Fruit fly (Drosophila melanogaster) whole organism, wandering third instar larva: ENCODE data around the gene CG6712.
A peak's percentile ranks its signal among the peaks of the same experiment; 100 is the strongest.

Source experiments
- Abd-B ChIP-seq: fragments of >200 bp; optimal IDR thresholded peaks from 2 replicates; lab custom pipeline; 2017; ENCODE audit warnings: missing biosample characterization, missing genetic modification characterization
- CG32264 ChIP-seq: fragments of 200-800 bp; sonication (Bioruptor generic); optimal IDR thresholded peaks from 2 replicates; lab custom pipeline; 2016; ENCODE audit warnings: missing biosample characterization, missing genetic modification characterization
- CG9705 ChIP-seq: fragments of 200-800 bp; sonication (Bioruptor generic); optimal IDR thresholded peaks from 2 replicates; lab custom pipeline; 2018; ENCODE audit warnings: missing biosample characterization, mild to moderate bottlenecking, missing genetic modification characterization
- CrebA ChIP-seq: fragments of 200-800 bp; sonication (Bioruptor generic); optimal IDR thresholded peaks from 2 replicates; lab custom pipeline; 2016; ENCODE audit warnings: missing biosample characterization, mild to moderate bottlenecking, missing genetic modification characterization, borderline replicate concordance
- Dfd ChIP-seq: fragments of >200 bp; optimal IDR thresholded peaks from 2 replicates; lab custom pipeline; 2017; ENCODE audit warnings: missing biosample characterization, missing genetic modification characterization
- Dif ChIP-seq: fragments of 200-275, 200-300 bp; sonication (Bioruptor generic); optimal IDR thresholded peaks from 2 replicates; lab custom pipeline; 2018; ENCODE audit warnings: missing biosample characterization, missing genetic modification characterization; ENCODE audit not compliant: partially characterized antibody
- GATAd ChIP-seq: sonication (Bioruptor generic); optimal IDR thresholded peaks from 2 replicates; lab custom pipeline; 2016; ENCODE audit warnings: missing biosample characterization, missing genetic modification characterization
- HLH106 ChIP-seq: fragments of 200-800 bp; optimal IDR thresholded peaks from 3 replicates; lab custom pipeline; 2019; ENCODE audit warnings: missing biosample characterization, mild to moderate bottlenecking, missing genetic modification characterization, moderate library complexity
- Hnf4 ChIP-seq: fragments of 200-800 bp; sonication (Bioruptor generic); optimal IDR thresholded peaks from 2 replicates; lab custom pipeline; 2016; ENCODE audit warnings: missing biosample characterization, mild to moderate bottlenecking, missing genetic modification characterization
- Hr78 ChIP-seq: fragments of >200 bp; optimal IDR thresholded peaks from 2 replicates; lab custom pipeline; 2017; ENCODE audit warnings: missing biosample characterization, missing genetic modification characterization
- Hr83 ChIP-seq: fragments of 200-300 bp; sonication (Bioruptor generic); optimal IDR thresholded peaks from 2 replicates; lab custom pipeline; 2016; ENCODE audit warnings: missing biosample characterization, mild to moderate bottlenecking, missing genetic modification characterization, moderate library complexity; ENCODE audit not compliant: poor library complexity, severe bottlenecking
- Jra ChIP-seq: sonication (Bioruptor generic); optimal IDR thresholded peaks from 2 replicates; lab custom pipeline; 2016; ENCODE audit warnings: missing biosample characterization, missing genetic modification characterization
- Myc ChIP-seq: fragments of >200 bp; optimal IDR thresholded peaks from 2 replicates; lab custom pipeline; 2017
- N ChIP-seq: fragments of >200 bp; optimal IDR thresholded peaks from 2 replicates; lab custom pipeline; 2018; ENCODE audit warnings: missing biosample characterization, missing external identifiers, missing genetic modification characterization
- OdsH ChIP-seq: fragments of 200-800 bp; sonication (Bioruptor generic); optimal IDR thresholded peaks from 2 replicates; lab custom pipeline; 2016; ENCODE audit warnings: missing biosample characterization, mild to moderate bottlenecking, missing genetic modification characterization
- Rel ChIP-seq, 2 experiments: fragments of 200-800 bp; sonication (Bioruptor generic) in 1 of 2; optimal IDR thresholded peaks; 2 replicates in 1 of 2; 3 replicates in 1 of 2; lab custom pipeline; 2016 to 2019; ENCODE audit warnings: mild to moderate bottlenecking in 2 of 2, missing biosample characterization in 2 of 2, missing genetic modification characterization in 2 of 2, moderate library complexity in 1 of 2
- Sp1 ChIP-seq: fragments of 200-800 bp; sonication (Bioruptor generic); optimal IDR thresholded peaks from 3 replicates; lab custom pipeline; 2019; ENCODE audit warnings: missing biosample characterization, mild to moderate bottlenecking, missing genetic modification characterization, moderate library complexity
- br ChIP-seq: fragments of 200-800 bp; sonication (Bioruptor generic); optimal IDR thresholded peaks from 2 replicates; lab custom pipeline; 2016; ENCODE audit warnings: missing biosample characterization, missing genetic modification characterization
- dmrt93B ChIP-seq: fragments of 200-800 bp; sonication (Bioruptor generic); optimal IDR thresholded peaks from 2 replicates; lab custom pipeline; 2018; ENCODE audit warnings: missing biosample characterization, mild to moderate bottlenecking, missing genetic modification characterization
- dsf ChIP-seq: sonication (Bioruptor generic); optimal IDR thresholded peaks from 2 replicates; lab custom pipeline; 2016; ENCODE audit warnings: missing biosample characterization, missing genetic modification characterization, borderline replicate concordance
- ey ChIP-seq: fragments of 200-800 bp; sonication (Bioruptor generic); optimal IDR thresholded peaks from 2 replicates; lab custom pipeline; 2016; ENCODE audit warnings: missing biosample characterization, missing genetic modification characterization
- foxo ChIP-seq, 2 experiments: fragments of 200-800 bp; sonication (Bioruptor generic); optimal IDR thresholded peaks; 2 replicates in 1 of 2; 3 replicates in 1 of 2; lab custom pipeline; 2016 to 2017; ENCODE audit warnings: missing biosample characterization in 2 of 2, missing genetic modification characterization in 2 of 2
- fru ChIP-seq: fragments of 200-800 bp; sonication (Bioruptor generic); optimal IDR thresholded peaks from 3 replicates; lab custom pipeline; 2016; ENCODE audit warnings: missing biosample characterization, mild to moderate bottlenecking, missing genetic modification characterization
- h ChIP-seq: fragments of 200-800 bp; sonication (Bioruptor generic); optimal IDR thresholded peaks from 3 replicates; lab custom pipeline; 2016; ENCODE audit warnings: missing biosample characterization, mild to moderate bottlenecking, missing genetic modification characterization
- jim ChIP-seq: fragments of 175-275, 200-325 bp; sonication (Bioruptor generic); optimal IDR thresholded peaks from 2 replicates; lab custom pipeline; 2016; ENCODE audit warnings: missing biosample characterization, mild to moderate bottlenecking, missing genetic modification characterization
- lola ChIP-seq: fragments of >200 bp; optimal IDR thresholded peaks from 2 replicates; lab custom pipeline; 2017; ENCODE audit warnings: missing biosample characterization, missing genetic modification characterization
- pan ChIP-seq: fragments of >200 bp; optimal IDR thresholded peaks from 2 replicates; lab custom pipeline; 2017
- psq ChIP-seq: fragments of 200-800 bp; sonication (Bioruptor generic); optimal IDR thresholded peaks from 3 replicates; lab custom pipeline; 2017; ENCODE audit warnings: missing biosample characterization, mild to moderate bottlenecking, missing genetic modification characterization, moderate library complexity
- rgr ChIP-seq: fragments of 200-800 bp; sonication (Bioruptor generic); optimal IDR thresholded peaks from 3 replicates; lab custom pipeline; 2016; ENCODE audit warnings: missing biosample characterization, mild to moderate bottlenecking, missing genetic modification characterization
- sage ChIP-seq: fragments of 200-800 bp; sonication (Bioruptor generic); optimal IDR thresholded peaks from 2 replicates; lab custom pipeline; 2016; ENCODE audit warnings: missing biosample characterization, mild to moderate bottlenecking, missing genetic modification characterization
- sv ChIP-seq: fragments of 200-800 bp; sonication (Bioruptor generic); optimal IDR thresholded peaks from 3 replicates; lab custom pipeline; 2016; ENCODE audit warnings: missing biosample characterization, missing genetic modification characterization
- tai ChIP-seq: sonication (Bioruptor generic); optimal IDR thresholded peaks from 2 replicates; lab custom pipeline; 2016; ENCODE audit warnings: missing biosample characterization, missing genetic modification characterization
- usp ChIP-seq: fragments of >200 bp; optimal IDR thresholded peaks from 2 replicates; lab custom pipeline; 2017; ENCODE audit warnings: missing biosample characterization, missing genetic modification characterization
- woc ChIP-seq: sonication (Bioruptor generic); optimal IDR thresholded peaks from 2 replicates; lab custom pipeline; 2016; ENCODE audit warnings: missing biosample characterization, mild to moderate bottlenecking, missing genetic modification characterization

CG6712 gene

DNA sequence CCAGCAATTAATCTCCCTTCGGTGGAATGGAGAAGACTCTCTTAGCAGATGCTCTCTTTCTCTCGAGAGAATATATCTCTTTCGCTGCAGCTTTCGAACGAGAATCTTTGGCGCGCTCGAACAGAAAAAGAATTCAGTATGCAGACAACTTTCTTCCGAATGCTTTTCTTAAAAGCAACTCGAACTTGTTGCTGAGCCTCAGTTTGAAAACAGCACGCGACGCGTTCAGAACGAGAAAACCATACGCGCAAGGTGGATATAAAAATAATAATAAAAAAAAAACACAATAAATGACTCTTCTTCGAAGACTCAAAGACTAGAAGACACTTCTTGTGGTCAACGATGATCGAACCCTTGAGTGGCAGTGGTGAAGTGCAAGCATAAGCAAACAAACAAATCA, 17.8 kb upstream of the CG6712 start, which contains the start of gene CG17211:
CG17211 (plus strand) TSS at position 202 of the 400 bp plus-strand sequence.
- TF ChIP-seq Hr78 (GFP tag; lab: Kevin White, UChicago) (no peak), Dfd (no peak), pan (lab: Kevin White, UChicago) (no peak), Abd-B (GFP tag; lab: Kevin White, UChicago) (no peak), fru (GFP tag; lab: Kevin White, UChicago) (no peak), lola (no peak), h (GFP tag; lab: Kevin White, UChicago) (no peak), sage (no peak), sv (GFP tag; lab: Kevin White, UChicago) (no peak), tai (no peak), Myc (lab: Kevin White, UChicago) (no peak), rgr (GFP tag; lab: Kevin White, UChicago) (no peak), CrebA (GFP tag; lab: Kevin White, UChicago) (no peak), HLH106 (no peak), Rel (GFP tag; optimal IDR thresholded peaks at IDR 0.05; lab: Kevin White, UChicago) (no peak), Rel (tag; optimal IDR thresholded peaks at IDR 0.05; lab: Kevin White, UChicago) (no peak), psq (GFP tag; lab: Kevin White, UChicago) (no peak)
- TF ChIP-seq, all 38 proteins: peak for 0

DNA sequence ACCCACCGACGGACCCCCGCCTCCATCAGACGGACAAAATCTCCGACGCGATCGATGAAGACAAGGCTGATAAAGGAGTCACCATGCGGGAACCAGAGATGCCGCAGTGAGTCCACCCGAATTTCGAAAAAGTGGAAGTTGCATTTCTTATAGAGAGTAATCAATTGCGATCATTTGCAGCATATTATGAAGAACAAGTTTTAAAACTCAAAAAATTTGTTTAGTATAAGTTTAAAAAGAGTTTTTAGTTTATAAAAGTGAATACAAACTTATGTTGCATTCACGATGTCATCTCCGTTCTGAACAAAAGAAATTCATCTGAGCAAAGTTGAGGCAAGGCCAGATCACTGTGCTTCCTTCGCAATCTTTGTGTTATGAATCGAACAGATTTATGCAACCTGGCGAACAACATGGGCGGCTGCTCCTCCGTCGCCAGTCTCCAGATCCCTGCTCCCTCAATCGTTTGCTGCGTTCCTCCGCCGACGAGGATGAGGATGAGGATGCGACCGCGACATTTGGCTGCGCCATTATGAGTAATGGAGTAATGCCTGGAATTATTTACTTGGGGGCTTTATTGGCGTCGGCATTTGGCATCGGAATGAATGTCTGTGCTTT, 16.7 kb upstream of the CG6712 start:
- TF ChIP-seq dmrt93B (GFP tag; lab: Kevin White, UChicago) (no peak), lola (no peak), sage (no peak), CG32264 (GFP tag; lab: Kevin White, UChicago) (no peak), CrebA (GFP tag; lab: Kevin White, UChicago) (no peak), HLH106 (peak; percentile 47), h (GFP tag; lab: Kevin White, UChicago) (peak; percentile 45), N (no peak), usp (GFP tag; lab: Kevin White, UChicago) (no peak), foxo (GFP tag; optimal IDR thresholded peaks at IDR 0.05; lab: Kevin White, UChicago) (peak in 1 of 2 experiments; percentile 21), fru (GFP tag; lab: Kevin White, UChicago) (peak; percentile 87), sv (GFP tag; lab: Kevin White, UChicago) (no peak), rgr (GFP tag; lab: Kevin White, UChicago) (peak; percentile 12), GATAd (GFP tag; lab: Kevin White, UChicago) (no peak), Hr83 (no peak), CG9705 (GFP tag; lab: Kevin White, UChicago) (no peak), ey (peak; percentile 51), Sp1 (GFP tag; lab: Kevin White, UChicago) (peak; percentile 47), psq (GFP tag; lab: Kevin White, UChicago) (peak; percentile 46), Hnf4 (GFP tag; lab: Kevin White, UChicago) (peak; percentile 39), br (GFP tag; lab: Kevin White, UChicago) (peak; percentile 56), woc (GFP tag; lab: Kevin White, UChicago) (peak; percentile 87), Dfd (no peak), Dif (GFP tag; lab: Kevin White, UChicago) (no peak), Myc (lab: Kevin White, UChicago) (peak; percentile 12), dsf (GFP tag; lab: Kevin White, UChicago) (no peak), OdsH (peak; percentile 49)

DNA sequence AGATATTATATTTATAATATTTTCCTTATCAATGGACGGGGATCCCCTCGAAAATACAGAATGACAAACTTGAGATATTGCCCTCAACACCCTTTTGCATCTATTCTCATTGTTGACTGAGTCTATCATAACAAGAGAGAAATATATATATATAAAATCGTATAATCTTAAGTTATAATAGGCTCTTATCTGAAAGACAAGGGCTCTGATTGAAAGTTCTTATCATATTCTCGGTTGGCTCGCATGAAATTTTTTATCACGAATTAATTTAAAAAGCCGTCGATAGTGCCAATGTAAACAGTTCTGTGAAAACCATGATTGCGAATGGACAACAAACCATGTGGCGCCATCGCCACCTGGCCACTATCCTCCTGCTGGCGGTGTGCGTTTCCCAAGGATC, 14.5 kb upstream of the CG6712 start, which contains the start of gene Phae2:
Phae2 (plus strand) TSS at position 301 of the 400 bp plus-strand sequence.
- TF ChIP-seq N (no peak), Dif (GFP tag; lab: Kevin White, UChicago) (no peak), psq (GFP tag; lab: Kevin White, UChicago) (no peak)

dm6 chr2L:12108779-12109564, 12.7 kb upstream of the CG6712 start, which contains the start of the genes Rab6 and Phae1:
Rab6 (minus strand) TSS chr2L:12109116.
Phae1 (plus strand) TSS chr2L:12109417.
- TF ChIP-seq Rel (GFP tag; optimal IDR thresholded peaks at IDR 0.05; lab: Kevin White, UChicago) = no peak
- TF ChIP-seq Rel (tag; optimal IDR thresholded peaks at IDR 0.05; lab: Kevin White, UChicago) = peak; percentile 54
- TF ChIP-seq Jra (GFP tag; lab: Kevin White, UChicago) = peak; percentile 46
- TF ChIP-seq sage = no peak
- TF ChIP-seq jim = no peak
- TF ChIP-seq GATAd (GFP tag; lab: Kevin White, UChicago) = no peak
- peak; percentile 28 for TF ChIP-seq Sp1 (GFP tag; lab: Kevin White, UChicago)
- TF ChIP-seq h (GFP tag; lab: Kevin White, UChicago) = peak; percentile 34
